Worm (Caenorhabditis elegans): ENCODE measurements around the gene W03A5.2.

W03A5.2 gene

DNA sequence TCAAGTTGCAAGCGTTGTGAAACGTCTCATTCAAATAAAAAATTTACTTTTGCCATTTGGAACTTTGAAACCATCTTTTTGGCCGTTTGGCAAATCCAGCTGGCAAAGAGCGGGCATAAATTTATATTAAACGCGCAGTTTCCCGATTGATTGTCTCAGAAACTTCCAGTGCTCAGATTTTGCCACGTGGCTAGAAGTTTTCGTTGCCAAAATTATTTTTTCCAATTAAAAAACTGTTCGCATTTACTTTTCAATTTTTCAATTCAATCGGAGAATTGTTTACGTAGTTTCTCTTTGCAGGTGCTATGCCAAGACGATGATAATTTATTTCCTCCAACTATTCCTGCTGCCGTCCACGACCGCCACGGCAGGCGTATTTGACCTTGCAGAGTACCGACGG lies 47.5 kb downstream of the W03A5.2 start, which contains the start of gene F48E8.4:
Gene F48E8.4 (plus strand): TSS at position 301 of the 400 bp plus-strand sequence.
- no peak for TF ChIP-seq saeg-2 (GFP tag; IDR thresholded peaks at IDR 0.05)
- peak; percentile 31 for TF ChIP-seq aha-1 (tag)
- no peak for TF ChIP-seq zfp-2 (tag; optimal IDR thresholded peaks at IDR 0.05)
- TF ChIP-seq pha-4 (GFP tag; IDR thresholded peaks at IDR 0.05), result no peak
- TF ChIP-seq pha-4 (tag; optimal IDR thresholded peaks at IDR 0.05), result no peak
- TF ChIP-seq zip-2 (tag; optimal IDR thresholded peaks at IDR 0.05), result no peak
- no peak for TF ChIP-seq duxl-1 (tag; optimal IDR thresholded peaks at IDR 0.05; ENCODE audit: poor library complexity)
- 0 out of 2 replicates have a peak, but pooled peaks have one; percentile 20 for TF ChIP-seq T26A8.4 (GFP tag; IDR thresholded peaks at IDR 0.05)
- no peak for TF ChIP-seq mes-2 (tag; optimal IDR thresholded peaks at IDR 0.05; ENCODE audit: poor library complexity, severe bottlenecking)
- no peak for TF ChIP-seq lir-3 (tag; optimal IDR thresholded peaks at IDR 0.05)
- TF ChIP-seq lin-15B (tag; optimal IDR thresholded peaks at IDR 0.05), result no peak
- no peak for TF ChIP-seq dmd-8 (GFP tag; IDR thresholded peaks at IDR 0.05)
- TF ChIP-seq unc-130 (GFP tag; optimal IDR thresholded peaks at IDR 0.05), result no peak
- no peak for TF ChIP-seq daf-19 (GFP tag; conservative IDR thresholded peaks at IDR 0.05)
- TF ChIP-seq tag-97 (GFP tag; IDR thresholded peaks at IDR 0.05), result no peak
- TF ChIP-seq nhr-48 (tag; optimal IDR thresholded peaks at IDR 0.05), result no peak
- TF ChIP-seq aly-2 (tag; optimal IDR thresholded peaks at IDR 0.05), result no peak
- no peak for TF ChIP-seq lim-7 (GFP tag; IDR thresholded peaks at IDR 0.05)
- no peak for TF ChIP-seq nhr-25 (tag; optimal IDR thresholded peaks at IDR 0.05; ENCODE audit: borderline replicate concordance, insufficient read depth)
